Fruit fly (Drosophila melanogaster) whole organism, embryonic: ENCODE data around the gene Dbp73D.

Source experiments
- CG10274 ChIP-seq: fragments of 200-800 bp; sonication (Bioruptor generic); optimal IDR thresholded peaks from 3 replicates; lab custom pipeline; 2017; ENCODE audit warnings: missing biosample characterization, mild to moderate bottlenecking, missing genetic modification characterization
- CG11247 ChIP-seq: fragments of 200-800 bp; sonication (Bioruptor generic); IDR thresholded peaks from 2 replicates; pipeline ENCODE4 v1.3.6; 2022; ENCODE audit warnings: missing biosample characterization, missing genetic modification characterization
- CG11696 ChIP-seq: fragments of 200-800 bp; sonication (Bioruptor generic); IDR thresholded peaks from 2 replicates; pipeline ENCODE4 v1.3.6; 2022; ENCODE audit warnings: missing biosample characterization, missing genetic modification characterization
- CG11723 ChIP-seq: fragments of 200-800 bp; sonication (Bioruptor generic); optimal IDR thresholded peaks from 2 replicates; lab custom pipeline; 2017; ENCODE audit warnings: missing biosample characterization, mild to moderate bottlenecking, missing genetic modification characterization
- CG12744 ChIP-seq: fragments of 200-800 bp; sonication (Bioruptor generic); optimal IDR thresholded peaks from 2 replicates; lab custom pipeline; 2016; ENCODE audit warnings: missing biosample characterization, missing genetic modification characterization
- CG13123 ChIP-seq: fragments of 200-800 bp; sonication (Bioruptor generic); optimal IDR thresholded peaks from 2 replicates; lab custom pipeline; 2016; ENCODE audit warnings: missing biosample characterization, missing genetic modification characterization
- CG13894 ChIP-seq: fragments of 200-800 bp; sonication (Bioruptor generic); optimal IDR thresholded peaks from 3 replicates; lab custom pipeline; 2018; ENCODE audit warnings: missing biosample characterization, mild to moderate bottlenecking, missing genetic modification characterization, moderate library complexity
- CG2120 ChIP-seq: fragments of 200-800 bp; sonication (Bioruptor generic); optimal IDR thresholded peaks from 3 replicates; lab custom pipeline; 2016; ENCODE audit warnings: missing biosample characterization, missing genetic modification characterization
- CG31224 ChIP-seq: fragments of 200-800 bp; sonication (Bioruptor generic); IDR thresholded peaks from 2 replicates; pipeline ENCODE4 v1.3.6; 2022; ENCODE audit warnings: missing biosample characterization, missing genetic modification characterization
- CG33557 ChIP-seq: fragments of 200-800 bp; sonication (Bioruptor generic); optimal IDR thresholded peaks from 2 replicates; lab custom pipeline; 2019; ENCODE audit warnings: missing biosample characterization, mild to moderate bottlenecking, missing genetic modification characterization, moderate library complexity
- CG34224 ChIP-seq: fragments of 200-800 bp; sonication (Bioruptor generic); IDR thresholded peaks from 3 replicates; pipeline ENCODE4 v1.3.6; 2022; ENCODE audit warnings: missing biosample characterization, missing genetic modification characterization; ENCODE audit not compliant: partially characterized antibody
- CG3726 ChIP-seq: fragments of 200-800 bp; sonication (Bioruptor generic); IDR thresholded peaks from 3 replicates; pipeline ENCODE4, ENCODE4 v1.3.6; 2022; ENCODE audit warnings: missing biosample characterization, missing genetic modification characterization
- CG5180 ChIP-seq: fragments of 200-800 bp; sonication (Bioruptor generic); optimal IDR thresholded peaks from 3 replicates; lab custom pipeline; 2017; ENCODE audit warnings: missing biosample characterization, missing genetic modification characterization, mild to moderate bottlenecking, moderate library complexity, missing genetic modification reagents
- CG6654 ChIP-seq: fragments of 200-800 bp; sonication (Bioruptor generic); optimal IDR thresholded peaks from 2 replicates; lab custom pipeline; 2017; ENCODE audit warnings: missing biosample characterization, mild to moderate bottlenecking, missing genetic modification characterization
- CG6765 ChIP-seq: fragments of 200-800 bp; sonication (Bioruptor generic); optimal IDR thresholded peaks from 3 replicates; lab custom pipeline; 2017; ENCODE audit warnings: missing biosample characterization, mild to moderate bottlenecking, missing genetic modification characterization
- CG7928 ChIP-seq: fragments of 200-800 bp; sonication (Bioruptor generic); optimal IDR thresholded peaks from 2 replicates; lab custom pipeline; 2017; ENCODE audit warnings: missing biosample characterization, mild to moderate bottlenecking, missing genetic modification characterization
- CG8089 ChIP-seq: fragments of 200-800 bp; sonication (Bioruptor generic); optimal IDR thresholded peaks from 3 replicates; lab custom pipeline; 2016; ENCODE audit warnings: missing biosample characterization, missing genetic modification characterization
- CG8944 ChIP-seq: fragments of 200-800 bp; sonication (Bioruptor generic); optimal IDR thresholded peaks from 3 replicates; lab custom pipeline; 2016; ENCODE audit warnings: missing biosample characterization, missing genetic modification characterization
- CG9876 ChIP-seq: fragments of 200-800 bp; sonication (Bioruptor generic); optimal IDR thresholded peaks from 2 replicates; lab custom pipeline; 2016; ENCODE audit warnings: missing biosample characterization, missing genetic modification characterization
- D19A ChIP-seq: fragments of 200-800 bp; optimal IDR thresholded peaks from 3 replicates; lab custom pipeline; 2019; ENCODE audit warnings: missing biosample characterization, mild to moderate bottlenecking, missing genetic modification characterization, moderate library complexity
- Dbx ChIP-seq: fragments of 200-800 bp; sonication (Bioruptor generic); IDR thresholded peaks from 3 replicates; pipeline ENCODE4 v1.3.6; 2022; ENCODE audit warnings: missing biosample characterization, missing genetic modification characterization
- E2f2 ChIP-seq: fragments of 200-800 bp; sonication (Bioruptor generic); IDR thresholded peaks from 2 replicates; pipeline ENCODE4 v1.3.6; 2022; ENCODE audit warnings: missing biosample characterization, missing genetic modification characterization
- Ets65A ChIP-seq: fragments of 200-800 bp; sonication (Bioruptor generic); peaks from one replicate; lab custom pipeline; 2016; ENCODE audit warnings: missing biosample characterization, missing genetic modification characterization
- H15 ChIP-seq: fragments of 200-800 bp; sonication (Bioruptor generic); IDR thresholded peaks from 3 replicates; pipeline ENCODE4 v1.3.6; 2022; ENCODE audit warnings: missing biosample characterization, missing genetic modification characterization
- HLHmδ ChIP-seq: fragments of 200-800 bp; sonication (Bioruptor generic); optimal IDR thresholded peaks from 2 replicates; lab custom pipeline; 2018; ENCODE audit warnings: missing biosample characterization, mild to moderate bottlenecking, missing genetic modification characterization, moderate library complexity
- Hand ChIP-seq: fragments of 200-800 bp; sonication (Bioruptor generic); optimal IDR thresholded peaks from 2 replicates; lab custom pipeline; 2017; ENCODE audit warnings: mild to moderate bottlenecking, missing biosample characterization, missing genetic modification reagents, missing genetic modification characterization
- HmgD ChIP-seq: fragments of 200-800 bp; sonication (Bioruptor generic); optimal IDR thresholded peaks from 3 replicates; lab custom pipeline; 2016; ENCODE audit warnings: missing biosample characterization, missing genetic modification characterization
- MBD-R2 ChIP-seq: fragments of 200-800 bp; sonication (Bioruptor generic); IDR thresholded peaks from 2 replicates; pipeline ENCODE4 v1.3.6; 2022; ENCODE audit warnings: missing biosample characterization, missing genetic modification characterization
- NfI ChIP-seq: fragments of 200-800 bp; sonication (Bioruptor generic); optimal IDR thresholded peaks from 3 replicates; lab custom pipeline; 2018; ENCODE audit warnings: missing biosample characterization, mild to moderate bottlenecking, missing genetic modification characterization, moderate library complexity
- Opbp ChIP-seq: fragments of 200-800 bp; sonication (Bioruptor generic); IDR thresholded peaks from 3 replicates; pipeline ENCODE4 v1.3.6; 2022; ENCODE audit warnings: missing biosample characterization, missing genetic modification characterization; ENCODE audit not compliant: partially characterized antibody
- ash1 ChIP-seq: fragments of 200-800 bp; sonication (Bioruptor generic); optimal IDR thresholded peaks from 2 replicates; lab custom pipeline; 2018; ENCODE audit warnings: missing biosample characterization, mild to moderate bottlenecking, missing genetic modification characterization
- bsh ChIP-seq, 2 experiments: fragments of 200-800 bp; sonication (Bioruptor generic); optimal IDR thresholded peaks; 2 replicates each; lab custom pipeline; 2017 to 2018; ENCODE audit warnings: mild to moderate bottlenecking in 2 of 2, missing biosample characterization in 2 of 2, missing genetic modification characterization in 2 of 2, moderate library complexity in 1 of 2
- btn ChIP-seq: fragments of 200-800 bp; sonication (Bioruptor generic); optimal IDR thresholded peaks from 2 replicates; lab custom pipeline; 2016; ENCODE audit warnings: missing biosample characterization, missing genetic modification characterization
- chif ChIP-seq, 2 experiments: fragments of 200-800 bp; sonication (Bioruptor generic); optimal IDR thresholded peaks; 3 replicates each; lab custom pipeline; 2016; ENCODE audit warnings: missing biosample characterization in 2 of 2, missing genetic modification characterization in 2 of 2
- corto ChIP-seq: fragments of 200-800 bp; sonication (Bioruptor generic); optimal IDR thresholded peaks from 2 replicates; lab custom pipeline; 2016; ENCODE audit warnings: missing biosample characterization, mild to moderate bottlenecking, missing genetic modification characterization, moderate library complexity
- dmrt99B ChIP-seq: fragments of 200-800 bp; sonication (Bioruptor generic); optimal IDR thresholded peaks from 2 replicates; lab custom pipeline; 2018; ENCODE audit warnings: missing biosample characterization, mild to moderate bottlenecking, missing genetic modification characterization, moderate library complexity
- h ChIP-seq: fragments of >200 bp; optimal IDR thresholded peaks from 2 replicates; lab custom pipeline; 2017
- ind ChIP-seq: fragments of 200-800 bp; sonication (Bioruptor generic); optimal IDR thresholded peaks from 3 replicates; lab custom pipeline; 2016; ENCODE audit warnings: missing biosample characterization, missing genetic modification characterization
- ken ChIP-seq: fragments of 200-800 bp; sonication (Bioruptor generic); IDR thresholded peaks from 3 replicates; pipeline ENCODE4 v1.3.6; 2022; ENCODE audit warnings: missing biosample characterization, missing genetic modification characterization
- odd ChIP-seq: fragments of 200-800 bp; sonication (Bioruptor generic); optimal IDR thresholded peaks from 2 replicates; lab custom pipeline; 2017; ENCODE audit warnings: missing biosample characterization, mild to moderate bottlenecking, missing genetic modification characterization
- p53 ChIP-seq: fragments of 200-800 bp; sonication (Bioruptor generic); optimal IDR thresholded peaks from 2 replicates; lab custom pipeline; 2016; ENCODE audit warnings: missing biosample characterization, missing genetic modification characterization
- phol ChIP-seq: fragments of 200-800 bp; sonication (Bioruptor generic); optimal IDR thresholded peaks from 3 replicates; lab custom pipeline; 2018; ENCODE audit warnings: missing biosample characterization, mild to moderate bottlenecking, missing genetic modification characterization, moderate library complexity
- tin ChIP-seq: fragments of 200-800 bp; sonication (Bioruptor generic); optimal IDR thresholded peaks from 3 replicates; lab custom pipeline; 2016; ENCODE audit warnings: missing biosample characterization, missing genetic modification characterization
- toy ChIP-seq: fragments of 200-800 bp; sonication (Bioruptor generic); IDR thresholded peaks from 2 replicates; pipeline ENCODE4 v1.3.6; 2022; ENCODE audit warnings: missing biosample characterization, missing genetic modification characterization
- wor ChIP-seq: fragments of 200-800 bp; sonication (Bioruptor generic); IDR thresholded peaks from 2 replicates; pipeline ENCODE4 v1.3.6; 2022; ENCODE audit warnings: missing biosample characterization, missing genetic modification characterization
- zen ChIP-seq: fragments of 200-800 bp; sonication (Bioruptor generic); optimal IDR thresholded peaks from 3 replicates; lab custom pipeline; 2018; ENCODE audit warnings: missing biosample characterization, mild to moderate bottlenecking, missing genetic modification characterization, moderate library complexity

Dbp73D gene

DNA sequence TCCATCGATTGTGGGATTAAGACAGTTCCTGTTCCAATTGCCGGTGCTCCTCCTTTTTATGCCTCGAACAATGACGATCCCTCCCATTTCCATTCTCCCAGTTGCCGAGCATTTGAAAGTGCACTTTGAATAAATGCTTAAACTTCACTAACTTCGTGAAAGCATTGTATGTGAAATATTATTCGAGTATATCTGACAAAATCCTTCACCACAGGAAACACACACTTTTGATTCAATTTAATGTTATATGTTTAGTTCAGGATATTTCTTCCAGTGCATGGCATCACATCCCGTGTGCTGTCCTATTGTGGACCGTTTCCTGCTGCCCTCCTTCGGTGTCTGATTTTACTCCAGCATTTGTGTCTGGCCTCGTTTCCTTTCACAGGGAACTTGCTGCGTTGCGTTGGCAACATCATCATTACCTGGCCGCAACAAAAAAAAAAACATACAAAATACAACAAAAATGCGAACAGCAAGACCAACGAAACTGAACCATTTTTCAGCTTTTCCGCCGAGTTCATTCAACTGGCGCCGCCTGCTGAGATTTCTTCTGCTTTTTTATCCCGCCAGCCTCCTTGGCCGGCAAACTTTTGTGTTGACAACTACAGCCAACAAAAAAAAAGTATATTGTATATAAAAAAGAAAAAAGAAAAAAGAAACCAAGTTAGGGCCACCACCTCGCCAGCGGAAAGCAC, 21.9 kb upstream of the Dbp73D start (continued):
- TF ChIP-seq toy (GFP tag; lab: Robert Waterston, UW) (no peak), phol (tag; lab: Kevin White, UChicago) (peak; percentile 5), bsh (GFP tag; optimal IDR thresholded peaks at IDR 0.05; lab: Kevin White, UChicago) (peak in 1 of 2 experiments; percentile 24), chif (GFP tag; optimal IDR thresholded peaks at IDR 0.05; lab: Kevin White, UChicago) (no peak), Ets65A (GFP tag; lab: Kevin White, UChicago) (peak; percentile 26), HLHmδ (GFP tag; lab: Kevin White, UChicago) (no peak)
- TF ChIP-seq, all 482 proteins: peak for 12

DNA sequence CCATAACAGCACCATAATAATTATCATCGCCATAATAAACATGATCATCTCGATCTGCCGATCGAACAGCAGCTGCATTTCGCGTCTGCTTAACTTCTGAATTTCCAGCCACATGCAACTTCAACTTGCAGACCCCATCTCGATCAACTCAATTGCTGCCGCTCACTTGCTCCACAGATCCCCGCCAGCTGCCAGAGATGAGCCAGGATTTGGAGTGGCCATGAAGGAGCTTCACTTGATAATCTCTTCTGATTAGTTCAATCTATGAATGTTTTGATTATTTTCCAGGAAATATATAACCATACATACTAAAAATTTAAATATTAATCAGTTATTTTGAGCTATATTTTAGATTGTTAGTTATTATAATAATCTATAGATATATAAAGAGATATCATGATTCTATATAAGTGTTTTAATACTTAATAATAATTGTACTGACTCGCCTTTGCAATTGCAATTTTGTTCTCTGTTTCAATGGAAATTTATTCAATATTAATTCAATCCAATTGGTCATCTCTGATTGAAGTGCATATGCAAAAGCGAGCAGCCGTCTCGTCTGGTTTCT, 21.0 kb upstream of the Dbp73D start:
- TF ChIP-seq CG8944 (GFP tag; lab: Kevin White, UChicago) (no peak), phol (tag; lab: Kevin White, UChicago) (no peak), tin (GFP tag; lab: Kevin White, UChicago) (no peak), CG10274 (no peak), Dbx (GFP tag; lab: Robert Waterston, UW) (no peak), CG33557 (GFP tag; lab: Kevin White, UChicago) (no peak), Opbp (GFP tag; lab: Robert Waterston, UW) (no peak), ash1 (GFP tag; lab: Kevin White, UChicago) (no peak), E2f2 (GFP tag; lab: Robert Waterston, UW) (no peak), CG34224 (no peak), btn (GFP tag; lab: Kevin White, UChicago) (no peak), Hand (GFP tag; lab: Kevin White, UChicago) (no peak), zen (no peak), CG12744 (no peak), corto (GFP tag; lab: Kevin White, UChicago) (no peak), CG11247 (GFP tag; lab: Robert Waterston, UW) (no peak)

DNA sequence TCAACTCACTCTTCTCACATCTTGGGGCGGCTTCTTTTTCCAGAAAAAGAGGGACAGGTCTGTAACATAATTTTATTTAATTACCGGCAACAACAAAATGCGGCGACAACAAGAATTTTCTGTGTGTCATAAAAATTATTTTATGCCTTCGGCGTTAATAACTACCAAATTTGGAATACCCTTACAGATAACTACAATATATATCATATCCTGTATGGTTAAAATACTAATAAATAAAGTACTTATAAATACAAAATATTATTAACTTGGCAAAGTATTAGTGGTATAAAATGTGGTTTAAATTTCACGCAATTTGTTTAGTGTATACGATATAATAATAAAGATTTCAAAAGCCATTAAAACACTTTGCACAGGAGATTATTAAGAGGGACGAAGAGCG, 20.1 kb upstream of the Dbp73D start:
- no peak for TF ChIP-seq wor (GFP tag; lab: Robert Waterston, UW)
- peak; percentile 57 for TF ChIP-seq D19A
- TF ChIP-seq, all 482 proteins: peak for 1

DNA sequence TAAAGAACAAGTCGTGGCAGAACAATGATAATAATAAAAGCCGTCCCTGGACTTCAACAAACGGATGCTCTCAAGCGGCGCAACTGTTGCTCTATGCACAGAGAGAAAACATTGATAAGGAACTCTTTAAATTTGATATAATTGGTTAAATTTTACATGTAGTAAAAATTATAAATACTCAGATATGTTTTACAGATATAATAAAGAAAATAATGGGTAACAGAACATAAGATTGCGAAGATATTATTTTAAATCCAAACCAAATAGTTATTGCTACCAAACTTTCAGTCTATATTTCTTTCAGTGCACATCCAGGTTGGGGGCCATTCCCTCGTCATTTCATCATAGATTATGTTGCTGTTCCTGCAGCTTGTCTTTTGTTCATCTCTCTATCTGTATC, 19.1 kb upstream of the Dbp73D start:
- TF ChIP-seq NfI (GFP tag; lab: Kevin White, UChicago) (no peak), p53 (GFP tag; lab: Kevin White, UChicago) (no peak), CG11696 (GFP tag; lab: Robert Waterston, UW) (no peak), h (lab: Kevin White, UChicago) (no peak), ind (GFP tag; lab: Kevin White, UChicago) (no peak), H15 (GFP tag; lab: Robert Waterston, UW) (no peak), corto (GFP tag; lab: Kevin White, UChicago) (no peak), CG7928 (GFP tag; lab: Kevin White, UChicago) (no peak), CG3726 (GFP tag; lab: Robert Waterston, UW) (no peak), dmrt99B (peak; percentile 60), odd (no peak), CG31224 (GFP tag; lab: Robert Waterston, UW) (no peak), ken (GFP tag; lab: Robert Waterston, UW) (no peak), CG5180 (no peak), MBD-R2 (no peak), CG6654 (GFP tag; lab: Kevin White, UChicago) (no peak), CG11723 (GFP tag; lab: Kevin White, UChicago) (no peak), CG6765 (GFP tag; lab: Kevin White, UChicago) (no peak), CG13894 (no peak), CG9876 (GFP tag; lab: Kevin White, UChicago) (no peak), CG13123 (no peak), CG2120 (GFP tag; lab: Kevin White, UChicago) (no peak), CG8089 (GFP tag; lab: Kevin White, UChicago) (no peak), HmgD (no peak), Dbx (GFP tag; lab: Robert Waterston, UW) (no peak)
